Worm (Caenorhabditis elegans): Measurements from ENCODE around the gene ubh-4.

The ubh-4 gene

ce11 chrII:8050477-8050876 is 11.1 kb upstream of the ubh-4 start, which contains the start of gene mtre-1:
mtre-1 (minus strand) TSS chrII:8050577.
- TF ChIP-seq unc-62 (GFP tag; optimal IDR thresholded peaks at IDR 0.05 in 1 of 2) (peak in 1 of 2 experiments; percentile 15), unc-62 (tag; optimal IDR thresholded peaks at IDR 0.05) (no peak), ztf-7 (tag; optimal IDR thresholded peaks at IDR 0.05) (no peak), madf-9 (GFP tag; conservative IDR thresholded peaks at IDR 0.05) (no peak), daf-19 (GFP tag; conservative IDR thresholded peaks at IDR 0.05) (no peak), mep-1 (tag; optimal IDR thresholded peaks at IDR 0.05) (no peak), set-16 (GFP tag; IDR thresholded peaks at IDR 0.05) (no peak)

- TF ChIP-seq ztf-11 (tag; optimal IDR thresholded peaks at IDR 0.05) (no peak), unc-62 (GFP tag; optimal IDR thresholded peaks at IDR 0.05 in 1 of 2) (peak in 1 of 2 experiments; percentile 52), unc-62 (tag; optimal IDR thresholded peaks at IDR 0.05) (no peak)
These were observed 7.9 kb upstream of the ubh-4 start, which contains the start of gene apn-1 for ce11 chrII:8047264-8047663. apn-1 (plus strand) TSS chrII:8047564.

DNA sequence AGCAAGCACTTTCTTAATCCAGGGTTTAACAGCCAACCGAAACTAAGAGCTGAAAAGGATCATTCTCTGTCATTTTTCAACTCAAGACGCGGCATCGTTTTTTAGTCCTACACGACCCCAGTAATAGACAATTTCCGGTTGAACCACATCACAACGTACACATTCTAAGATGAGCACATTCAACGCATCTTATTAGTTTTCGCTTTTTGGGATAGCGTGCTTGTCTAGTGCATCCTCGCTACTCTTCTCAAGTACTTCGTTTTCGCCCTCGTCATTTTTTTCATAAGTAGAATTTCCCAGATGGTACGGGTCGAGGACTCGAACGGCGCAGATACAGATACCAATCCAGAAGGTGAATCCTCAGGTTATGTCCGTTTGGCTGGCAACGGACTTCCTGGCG is 2.9 kb upstream of the ubh-4 start, which contains the start of gene T05H10.1:
TSS of gene T05H10.1 (plus strand) at position 301 of the 400 bp plus-strand sequence.
- TF ChIP-seq F49E8.2 (tag; optimal IDR thresholded peaks at IDR 0.05; ENCODE audit: borderline replicate concordance) (no peak), zip-11 (GFP tag; IDR thresholded peaks at IDR 0.05) (no peak), ama-1 (optimal IDR thresholded peaks at IDR 0.05) (no peak), unc-62 (GFP tag; optimal IDR thresholded peaks at IDR 0.05 in 1 of 2) (no peak), unc-62 (tag; optimal IDR thresholded peaks at IDR 0.05) (no peak), ZK337.2 (GFP tag; IDR thresholded peaks at IDR 0.05) (no peak), lir-3 (tag; optimal IDR thresholded peaks at IDR 0.05) (no peak), zfp-3 (GFP tag; conservative IDR thresholded peaks at IDR 0.05) (no peak), ZK546.5 (tag; optimal IDR thresholded peaks at IDR 0.05) (no peak), snpc-4 (tag; optimal IDR thresholded peaks at IDR 0.05) (no peak), unc-39 (tag; optimal IDR thresholded peaks at IDR 0.05) (no peak), daf-19 (GFP tag; conservative IDR thresholded peaks at IDR 0.05) (no peak), Y48G9A.11 (GFP tag; IDR thresholded peaks at IDR 0.05) (no peak), F10B5.3 (tag; optimal IDR thresholded peaks at IDR 0.05) (no peak), lin-15B (tag; optimal IDR thresholded peaks at IDR 0.05) (no peak), sdz-12 (GFP tag; optimal IDR thresholded peaks at IDR 0.05) (no peak), nhr-48 (tag; optimal IDR thresholded peaks at IDR 0.05) (no peak), hlh-30 (tag; optimal IDR thresholded peaks at IDR 0.05; ENCODE audit: insufficient read depth) (no peak), T26A8.4 (GFP tag; IDR thresholded peaks at IDR 0.05) (no peak), mxl-3 (GFP tag; optimal IDR thresholded peaks at IDR 0.05) (no peak)

DNA sequence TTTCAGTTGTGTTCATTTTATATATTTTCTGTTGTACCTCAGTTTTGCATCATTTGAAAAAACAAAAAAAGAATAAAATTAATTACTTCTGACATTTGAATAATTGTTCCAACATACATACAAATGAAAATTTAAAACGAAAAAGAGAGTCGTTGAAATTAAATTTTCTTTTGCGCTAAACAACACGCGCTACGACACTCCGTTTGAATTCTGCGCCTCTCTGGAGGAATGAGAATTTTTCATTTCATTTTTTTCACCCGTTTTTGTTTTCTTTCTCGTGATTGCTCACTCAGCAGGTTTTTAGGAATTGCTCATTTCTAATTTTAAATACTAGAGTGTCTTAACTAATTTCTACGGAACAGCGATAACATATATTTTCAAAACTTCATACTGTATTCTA is 2.2 kb upstream of the ubh-4 start:
- TF ChIP-seq attf-4 (tag; optimal IDR thresholded peaks at IDR 0.05) (no peak), pha-4 (GFP tag; IDR thresholded peaks at IDR 0.05) (no peak), pha-4 (tag; optimal IDR thresholded peaks at IDR 0.05) (no peak), Y48G9A.11 (GFP tag; IDR thresholded peaks at IDR 0.05) (0 out of 2 replicates have a peak, but pooled peaks have one; percentile 37), mdl-1 (tag; optimal IDR thresholded peaks at IDR 0.05) (no peak), mep-1 (tag; optimal IDR thresholded peaks at IDR 0.05) (no peak), ceh-28 (tag; optimal IDR thresholded peaks at IDR 0.05) (no peak), unc-39 (tag; optimal IDR thresholded peaks at IDR 0.05) (no peak), mxl-2 (GFP tag; conservative IDR thresholded peaks at IDR 0.05) (no peak), ceh-82 (tag; optimal IDR thresholded peaks at IDR 0.05) (no peak), D1046.2 (GFP tag; IDR thresholded peaks at IDR 0.05) (no peak), spr-1 (tag; optimal IDR thresholded peaks at IDR 0.05) (no peak), mes-2 (tag; optimal IDR thresholded peaks at IDR 0.05; ENCODE audit: poor library complexity, severe bottlenecking) (peak; percentile 39), nhr-6 (tag; optimal IDR thresholded peaks at IDR 0.05) (peak; percentile 9), ces-1 (GFP tag; optimal IDR thresholded peaks at IDR 0.05) (no peak), aha-1 (tag) (peak; percentile 50), hlh-30 (tag; optimal IDR thresholded peaks at IDR 0.05; ENCODE audit: insufficient read depth) (peak; percentile 70), ztf-11 (tag; optimal IDR thresholded peaks at IDR 0.05) (no peak), tag-97 (GFP tag; IDR thresholded peaks at IDR 0.05) (no peak), spr-3 (GFP tag; optimal IDR thresholded peaks at IDR 0.05) (no peak), dmd-8 (GFP tag; IDR thresholded peaks at IDR 0.05) (no peak), lsy-2 (tag; optimal IDR thresholded peaks at IDR 0.05) (peak in 1 of 2 experiments; percentile 74), hif-1 (tag; optimal IDR thresholded peaks at IDR 0.05) (no peak), egl-27 (tag; optimal IDR thresholded peaks at IDR 0.05) (no peak), dpl-1 (GFP tag; optimal IDR thresholded peaks at IDR 0.05) (peak; percentile 26), lin-38 (GFP tag; IDR thresholded peaks at IDR 0.05) (peak; percentile 57), sdz-12 (GFP tag; optimal IDR thresholded peaks at IDR 0.05) (no peak)

Data from whole organism, L4 larva.